Worm (Caenorhabditis elegans): ENCODE measurements around the gene mca-1.

DNA sequence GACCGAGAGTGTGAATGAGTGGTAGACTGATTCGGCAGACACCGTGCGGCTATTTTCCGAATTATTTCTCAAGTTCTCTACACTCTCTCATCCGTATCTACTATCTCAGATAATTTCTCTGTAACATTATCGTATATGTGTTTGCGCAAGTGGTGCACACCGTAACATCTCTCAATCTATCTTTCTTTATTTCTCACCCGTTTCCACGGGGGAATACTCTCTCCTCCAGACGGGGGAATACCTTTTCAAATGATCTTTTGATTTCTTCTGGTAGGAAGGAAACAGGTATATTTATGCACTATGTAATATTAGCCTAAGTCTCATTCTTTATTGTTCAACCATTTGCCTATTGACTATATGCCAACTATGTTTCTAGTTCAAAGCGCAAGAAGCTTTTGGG, 32.3 kb upstream of the mca-1 start:
- no peak for TF ChIP-seq flt-1 (GFP tag; IDR thresholded peaks at IDR 0.05)
- no peak for TF ChIP-seq hmg-4 (GFP tag; optimal IDR thresholded peaks at IDR 0.05)
- no peak for TF ChIP-seq tbx-11 (GFP tag; IDR thresholded peaks at IDR 0.05)
- no peak for TF ChIP-seq F13C5.2 (tag; optimal IDR thresholded peaks at IDR 0.05)
- TF ChIP-seq sea-1 (GFP tag; conservative IDR thresholded peaks at IDR 0.05): no peak
- TF ChIP-seq B0310.2 (tag; optimal IDR thresholded peaks at IDR 0.05): no peak
- no peak for TF ChIP-seq tbx-37 (GFP tag; conservative IDR thresholded peaks at IDR 0.05)
- no peak for TF ChIP-seq ama-1 (optimal IDR thresholded peaks at IDR 0.05)
- no peak for TF ChIP-seq hnd-1 (tag; optimal IDR thresholded peaks at IDR 0.05)

All from whole organism, early embryonic.